Fruit fly (Drosophila melanogaster): ENCODE results near the gene CG14086.

- no peak for TF ChIP-seq CG9817 (tag; optimal IDR thresholded peaks at IDR 0.05)
- no peak for TF ChIP-seq Abd-B (GFP tag; optimal IDR thresholded peaks at IDR 0.05)
- no peak for TF ChIP-seq Hmr (GFP tag; optimal IDR thresholded peaks at IDR 0.05)
Observed at dm6 chr3L:19316638-19317037, 41.0 kb downstream of the CG14086 start.

Data from whole organism, embryonic.